Fruit fly (Drosophila melanogaster): Measurements from ENCODE around the gene ems.

DNA sequence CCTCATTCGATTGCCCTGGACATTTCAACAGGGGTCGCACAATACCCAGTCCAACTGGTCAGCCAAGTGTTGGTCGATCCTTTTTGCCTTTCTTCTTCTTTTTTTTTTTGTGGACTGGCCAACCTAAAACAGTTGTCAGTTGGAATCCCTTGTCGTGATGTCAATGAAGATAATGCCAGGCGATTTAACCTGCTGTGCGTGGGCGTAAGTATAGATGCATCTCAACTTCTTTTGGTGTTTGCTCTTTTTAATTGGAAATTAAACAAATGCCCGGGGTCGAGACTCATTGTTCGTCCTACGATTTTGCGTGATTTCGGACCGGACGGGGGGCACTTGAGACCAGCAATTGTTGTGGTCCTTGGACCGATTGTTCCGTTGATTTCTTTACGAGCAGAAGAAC lies 8.2 kb downstream of the ems start:
- no peak for TF ChIP-seq CG6792 (GFP tag; optimal IDR thresholded peaks at IDR 0.05)
- TF ChIP-seq CG11902 (GFP tag; optimal IDR thresholded peaks at IDR 0.05), result no peak
- no peak for TF ChIP-seq CG7368 (GFP tag; optimal IDR thresholded peaks at IDR 0.05)
